Comparison of ENCODE assay signal across 1 fruit fly cellular context in the genomic region with DNA sequence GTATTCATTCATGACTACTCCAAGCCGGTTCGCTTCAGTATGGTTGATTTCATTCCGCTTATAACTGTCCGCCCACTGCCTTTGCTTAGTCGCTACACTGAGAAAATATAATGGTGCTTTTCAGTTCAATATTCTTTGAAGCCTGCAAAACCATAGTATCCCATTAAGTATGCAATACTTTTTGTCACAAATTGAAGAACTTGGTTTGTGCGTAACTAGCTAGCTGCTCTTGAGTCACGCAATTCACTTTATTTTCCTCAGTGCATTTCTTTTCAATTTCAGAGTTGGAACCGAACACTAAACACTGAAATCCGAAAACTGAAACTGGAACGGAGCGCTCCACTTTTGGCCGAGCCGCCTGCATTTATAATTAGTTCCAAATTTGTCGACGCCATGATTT.
TF ChIP-seq lines count a peak whose summit lies in the region.

No protein-coding gene starts in this region.

TF ChIP-seq in whole organism, embryonic, 481 proteins besides CTCF, POLR2A, EP300 and RAD21 (continued from another document and continues in another):
- TF ChIP-seq CG10274 (GFP tag; optimal IDR thresholded peaks at IDR 0.05; lab: Kevin White, UChicago): no peak
- no peak for TF ChIP-seq CG34224 (GFP tag; IDR thresholded peaks at IDR 0.05; lab: Robert Waterston, UW; ENCODE audit: partially characterized antibody)
- no peak for TF ChIP-seq dmrt11E (tag; optimal IDR thresholded peaks at IDR 0.05; lab: Kevin White, UChicago)
- peak; percentile 26 for TF ChIP-seq Mes4 (GFP tag; optimal IDR thresholded peaks at IDR 0.05; lab: Kevin White, UChicago)
- TF ChIP-seq trh (GFP tag; optimal IDR thresholded peaks at IDR 0.05; lab: Kevin White, UChicago): no peak
- TF ChIP-seq CG31224 (GFP tag; IDR thresholded peaks at IDR 0.05; lab: Robert Waterston, UW): peak; percentile 58
- TF ChIP-seq pita (GFP tag; optimal IDR thresholded peaks at IDR 0.05; lab: Kevin White, UChicago): no peak
- no peak for TF ChIP-seq lola (GFP tag; optimal IDR thresholded peaks at IDR 0.05; lab: Kevin White, UChicago)
- TF ChIP-seq CG18011 (GFP tag; optimal IDR thresholded peaks at IDR 0.05; lab: Kevin White, UChicago): no peak
- peak; percentile 31 for TF ChIP-seq HLH54F (GFP tag; optimal IDR thresholded peaks at IDR 0.05; lab: Kevin White, UChicago)
- TF ChIP-seq Hr3 (GFP tag; optimal IDR thresholded peaks at IDR 0.05; lab: Kevin White, UChicago): peak; percentile 34
- TF ChIP-seq fd96Cb (tag; optimal IDR thresholded peaks at IDR 0.05; lab: Kevin White, UChicago): peak; percentile 70
- peak; percentile 12 for TF ChIP-seq CHES-1-like (GFP tag; optimal IDR thresholded peaks at IDR 0.05; lab: Kevin White, UChicago)
- no peak for TF ChIP-seq bbx (GFP tag; IDR thresholded peaks at IDR 0.05; lab: Robert Waterston, UW; ENCODE audit: partially characterized antibody)
- TF ChIP-seq CG11695 (GFP tag; IDR thresholded peaks at IDR 0.05; lab: Robert Waterston, UW): peak; percentile 52; the same call in 1 of the 3 replicates
- peak; percentile 86 for TF ChIP-seq CG9215 (GFP tag; IDR thresholded peaks at IDR 0.05; lab: Robert Waterston, UW)
- peak; percentile 43 for TF ChIP-seq CG33213 (GFP tag; optimal IDR thresholded peaks at IDR 0.05; lab: Kevin White, UChicago)
- TF ChIP-seq CG4617 (GFP tag; optimal IDR thresholded peaks at IDR 0.05; lab: Kevin White, UChicago; ENCODE audit: borderline replicate concordance): no peak
- TF ChIP-seq Xbp1 (GFP tag; optimal IDR thresholded peaks at IDR 0.05; lab: Kevin White, UChicago): peak; percentile 68
- TF ChIP-seq CG6813 (GFP tag; optimal IDR thresholded peaks at IDR 0.05; lab: Kevin White, UChicago): peak; percentile 52
- no peak for TF ChIP-seq CG6854 (GFP tag; optimal IDR thresholded peaks at IDR 0.05; lab: Kevin White, UChicago)
- peak; percentile 47 for TF ChIP-seq zfh2 (GFP tag; optimal IDR thresholded peaks at IDR 0.05; lab: Kevin White, UChicago)
- peak; percentile 20 for TF ChIP-seq CG16863 (GFP tag; optimal IDR thresholded peaks at IDR 0.05; lab: Kevin White, UChicago)
- TF ChIP-seq ase (GFP tag; IDR thresholded peaks at IDR 0.05; lab: Robert Waterston, UW): 0 out of 3 replicates have a peak, but pooled peaks have one; percentile 56
- no peak for TF ChIP-seq CG9437 (GFP tag; optimal IDR thresholded peaks at IDR 0.05; lab: Kevin White, UChicago)
- TF ChIP-seq dysf (GFP tag; IDR thresholded peaks at IDR 0.05; lab: Robert Waterston, UW): peak; percentile 79
- peak; percentile 44 for TF ChIP-seq pnt (GFP tag; optimal IDR thresholded peaks at IDR 0.05; lab: Kevin White, UChicago)
- TF ChIP-seq disco-r (GFP tag; optimal IDR thresholded peaks at IDR 0.05; lab: Kevin White, UChicago): no peak
- TF ChIP-seq tll (GFP tag; optimal IDR thresholded peaks at IDR 0.05; lab: Kevin White, UChicago): no peak
- TF ChIP-seq CG34422 (GFP tag; IDR thresholded peaks at IDR 0.05; lab: Robert Waterston, UW): 0 out of 3 replicates have a peak, but pooled peaks have one; percentile 24
- no peak for TF ChIP-seq vnd (GFP tag; IDR thresholded peaks at IDR 0.05; lab: Robert Waterston, UW; ENCODE audit: partially characterized antibody)
- TF ChIP-seq Ssrp (tag; optimal IDR thresholded peaks at IDR 0.05; lab: Kevin White, UChicago): peak; percentile 27
- no peak for TF ChIP-seq lbe (GFP tag; optimal IDR thresholded peaks at IDR 0.05; lab: Kevin White, UChicago)
- peak; percentile 47 for TF ChIP-seq repo (GFP tag; optimal IDR thresholded peaks at IDR 0.05; lab: Kevin White, UChicago)
- no peak for TF ChIP-seq gcm2 (GFP tag; optimal IDR thresholded peaks at IDR 0.05; lab: Kevin White, UChicago)
- TF ChIP-seq crp (GFP tag; optimal IDR thresholded peaks at IDR 0.05; lab: Kevin White, UChicago): no peak
- no peak; the same call in 2 of the 3 replicates for TF ChIP-seq CG3726 (GFP tag; IDR thresholded peaks at IDR 0.05; lab: Robert Waterston, UW)
- peak in 1 of 2 experiments; percentile 57 for TF ChIP-seq bsh (GFP tag; optimal IDR thresholded peaks at IDR 0.05; lab: Kevin White, UChicago)
- TF ChIP-seq ATbp (GFP tag; optimal IDR thresholded peaks at IDR 0.05; lab: Kevin White, UChicago): peak; percentile 53
- peak; percentile 55 to 57 for TF ChIP-seq dpn (GFP tag; optimal IDR thresholded peaks at IDR 0.05; lab: Kevin White, UChicago)
- TF ChIP-seq NK7.1 (GFP tag; optimal IDR thresholded peaks at IDR 0.05; lab: Kevin White, UChicago): peak; percentile 52
- TF ChIP-seq grau (tag; optimal IDR thresholded peaks at IDR 0.05; lab: Kevin White, UChicago): peak; percentile 68
- TF ChIP-seq CG4360 (GFP tag; IDR thresholded peaks at IDR 0.05; lab: Robert Waterston, UW): no peak
- no peak for TF ChIP-seq CG13287 (GFP tag; IDR thresholded peaks at IDR 0.05; lab: Robert Waterston, UW; ENCODE audit: partially characterized antibody)
- peak; percentile 26; the same call in 1 of the 2 replicates for TF ChIP-seq danr (GFP tag; IDR thresholded peaks at IDR 0.05; lab: Robert Waterston, UW)
- TF ChIP-seq cg (GFP tag; optimal IDR thresholded peaks at IDR 0.05; lab: Kevin White, UChicago): no peak
- TF ChIP-seq HmgD (GFP tag; optimal IDR thresholded peaks at IDR 0.05; lab: Kevin White, UChicago): no peak
- peak; percentile 29 for TF ChIP-seq D19A (tag; optimal IDR thresholded peaks at IDR 0.05; lab: Kevin White, UChicago)
- TF ChIP-seq CG13775 (GFP tag; optimal IDR thresholded peaks at IDR 0.05; lab: Kevin White, UChicago): no peak
- no peak for TF ChIP-seq BEAF-32 (GFP tag; optimal IDR thresholded peaks at IDR 0.05; lab: Kevin White, UChicago)
- peak; percentile 22 for TF ChIP-seq cwo (GFP tag; optimal IDR thresholded peaks at IDR 0.05; lab: Kevin White, UChicago)
- TF ChIP-seq CG2875 (GFP tag; optimal IDR thresholded peaks at IDR 0.05; lab: Kevin White, UChicago): peak; percentile 2
- no peak for TF ChIP-seq dan (GFP tag; IDR thresholded peaks at IDR 0.05; lab: Robert Waterston, UW)
- peak; percentile 23 for TF ChIP-seq CG8388 (GFP tag; optimal IDR thresholded peaks at IDR 0.05; lab: Kevin White, UChicago)
- TF ChIP-seq jigr1 (GFP tag; IDR thresholded peaks at IDR 0.05; lab: Robert Waterston, UW): no peak
- TF ChIP-seq z (GFP tag; IDR thresholded peaks at IDR 0.05; lab: Robert Waterston, UW): no peak
- TF ChIP-seq CG10959 (GFP tag; IDR thresholded peaks at IDR 0.05; lab: Robert Waterston, UW): no peak
- no peak for TF ChIP-seq ERR (GFP tag; optimal IDR thresholded peaks at IDR 0.05; lab: Kevin White, UChicago)
- peak; percentile 42 for TF ChIP-seq Sox100B (GFP tag; optimal IDR thresholded peaks at IDR 0.05; lab: Kevin White, UChicago)
- no peak for TF ChIP-seq CG2129 (GFP tag; IDR thresholded peaks at IDR 0.05; lab: Robert Waterston, UW; ENCODE audit: partially characterized antibody)
- peak; percentile 61 for TF ChIP-seq Fer1 (GFP tag; optimal IDR thresholded peaks at IDR 0.05; lab: Kevin White, UChicago)
- TF ChIP-seq CG1529 (GFP tag; optimal IDR thresholded peaks at IDR 0.05; lab: Kevin White, UChicago): peak; percentile 23
- peak; percentile 34 for TF ChIP-seq maf-S (GFP tag; optimal IDR thresholded peaks at IDR 0.05; lab: Kevin White, UChicago)
- TF ChIP-seq CG1647 (GFP tag; optimal IDR thresholded peaks at IDR 0.05; lab: Kevin White, UChicago): peak; percentile 29
- peak; percentile 32 for TF ChIP-seq Atf-2 (GFP tag; optimal IDR thresholded peaks at IDR 0.05; lab: Kevin White, UChicago)
- TF ChIP-seq CG4424 (GFP tag; optimal IDR thresholded peaks at IDR 0.05; lab: Kevin White, UChicago): peak; percentile 52
- no peak for TF ChIP-seq CG17186 (GFP tag; optimal IDR thresholded peaks at IDR 0.05; lab: Kevin White, UChicago)
- no peak for TF ChIP-seq Bdp1 (GFP tag; optimal IDR thresholded peaks at IDR 0.05; lab: Kevin White, UChicago)
- no peak for TF ChIP-seq sqz (GFP tag; optimal IDR thresholded peaks at IDR 0.05; lab: Kevin White, UChicago)
- peak; percentile 66 for TF ChIP-seq CoRest (tag; optimal IDR thresholded peaks at IDR 0.05; lab: Kevin White, UChicago)
- TF ChIP-seq CG2202 (tag; optimal IDR thresholded peaks at IDR 0.05; lab: Kevin White, UChicago): no peak
- TF ChIP-seq CG33557 (GFP tag; optimal IDR thresholded peaks at IDR 0.05; lab: Kevin White, UChicago): no peak
- no peak for TF ChIP-seq Dip2 (GFP tag; IDR thresholded peaks at IDR 0.05; lab: Robert Waterston, UW)
- peak; percentile 25 for TF ChIP-seq Nf-YC (tag; optimal IDR thresholded peaks at IDR 0.05; lab: Kevin White, UChicago)
- peak; percentile 49 for TF ChIP-seq slp2 (GFP tag; optimal IDR thresholded peaks at IDR 0.05; lab: Kevin White, UChicago)
- 0 out of 3 replicates have a peak, but pooled peaks have one; percentile 35 for TF ChIP-seq H15 (GFP tag; IDR thresholded peaks at IDR 0.05; lab: Robert Waterston, UW)
- TF ChIP-seq CG10366 (GFP tag; IDR thresholded peaks at IDR 0.05; lab: Robert Waterston, UW): peak; percentile 55
- TF ChIP-seq NC2β (GFP tag; optimal IDR thresholded peaks at IDR 0.05; lab: Kevin White, UChicago): peak; percentile 10
- peak; percentile 30 for TF ChIP-seq schlank (tag; optimal IDR thresholded peaks at IDR 0.05; lab: Kevin White, UChicago)
- TF ChIP-seq Chrac-16 (GFP tag; optimal IDR thresholded peaks at IDR 0.05; lab: Kevin White, UChicago): peak; percentile 21
- peak; percentile 77 for TF ChIP-seq slbo (GFP tag; IDR thresholded peaks at IDR 0.05; lab: Robert Waterston, UW)
- TF ChIP-seq CG43689 (GFP tag; IDR thresholded peaks at IDR 0.05; lab: Robert Waterston, UW): no peak
- no peak for TF ChIP-seq CG8478 (optimal IDR thresholded peaks at IDR 0.05; lab: Kevin White, UChicago)
- peak; percentile 7 for TF ChIP-seq CG12744 (GFP tag; optimal IDR thresholded peaks at IDR 0.05; lab: Kevin White, UChicago)
- peak; percentile 59; the same call in 2 of the 3 replicates for TF ChIP-seq tgo (GFP tag; IDR thresholded peaks at IDR 0.05; lab: Robert Waterston, UW)
- peak; percentile 45; the same call in 1 of the 2 replicates for TF ChIP-seq ttk (GFP tag; IDR thresholded peaks at IDR 0.05; lab: Robert Waterston, UW)
- no peak for TF ChIP-seq p53 (GFP tag; optimal IDR thresholded peaks at IDR 0.05; lab: Kevin White, UChicago)
- TF ChIP-seq Myb (GFP tag; optimal IDR thresholded peaks at IDR 0.05; lab: Kevin White, UChicago): peak; percentile 36
- TF ChIP-seq CG3281 (GFP tag; optimal IDR thresholded peaks at IDR 0.05; lab: Kevin White, UChicago): peak; percentile 8
- 0 out of 2 replicates have a peak, but pooled peaks have one; percentile 21 for TF ChIP-seq seq (GFP tag; IDR thresholded peaks at IDR 0.05; lab: Robert Waterston, UW)
- peak; percentile 37 for TF ChIP-seq CG1233 (GFP tag; optimal IDR thresholded peaks at IDR 0.05; lab: Kevin White, UChicago)
- TF ChIP-seq fu2 (GFP tag; optimal IDR thresholded peaks at IDR 0.05; lab: Kevin White, UChicago): peak; percentile 31
- TF ChIP-seq Hr39 (optimal IDR thresholded peaks at IDR 0.05; lab: Kevin White, UChicago): no peak
- peak; percentile 65 for TF ChIP-seq zfh1 (GFP tag; IDR thresholded peaks at IDR 0.05; lab: Robert Waterston, UW)
- TF ChIP-seq CG10209 (GFP tag; optimal IDR thresholded peaks at IDR 0.05; lab: Kevin White, UChicago): peak; percentile 38
- peak; percentile 59 for TF ChIP-seq lab (GFP tag; optimal IDR thresholded peaks at IDR 0.05; lab: Kevin White, UChicago)
- peak; percentile 23 for TF ChIP-seq Dad (GFP tag; optimal IDR thresholded peaks at IDR 0.05; lab: Kevin White, UChicago)
- TF ChIP-seq Pdp1 (GFP tag; optimal IDR thresholded peaks at IDR 0.05; lab: Kevin White, UChicago): peak; percentile 41 to 61
- TF ChIP-seq Tbp (GFP tag; optimal IDR thresholded peaks at IDR 0.05; lab: Kevin White, UChicago): no peak
- no peak for TF ChIP-seq bowl (GFP tag; IDR thresholded peaks at IDR 0.05; lab: Robert Waterston, UW)
- peak; percentile 74; the same call in 2 of the 3 replicates for TF ChIP-seq ci (GFP tag; IDR thresholded peaks at IDR 0.05; lab: Robert Waterston, UW)
- no peak for TF ChIP-seq pfk (GFP tag; optimal IDR thresholded peaks at IDR 0.05; lab: Kevin White, UChicago)
- peak; percentile 36; the same call in 1 of the 2 replicates for TF ChIP-seq CG32772 (GFP tag; IDR thresholded peaks at IDR 0.05; lab: Robert Waterston, UW)
- TF ChIP-seq CG12942 (GFP tag; optimal IDR thresholded peaks at IDR 0.05; lab: Kevin White, UChicago): peak; percentile 42
- TF ChIP-seq HHEX (GFP tag; optimal IDR thresholded peaks at IDR 0.05; lab: Kevin White, UChicago): peak; percentile 12
- TF ChIP-seq aop (GFP tag; IDR thresholded peaks at IDR 0.05; lab: Robert Waterston, UW): no peak
- TF ChIP-seq Gug (GFP tag; IDR thresholded peaks at IDR 0.05; lab: Robert Waterston, UW): peak; percentile 56; the same call in 3 of the 4 replicates
- TF ChIP-seq croc (GFP tag; conservative IDR thresholded peaks at IDR 0.05; lab: Robert Waterston, UW): 0 out of 3 replicates have a peak, but pooled peaks have one; percentile 14
- TF ChIP-seq corto (GFP tag; optimal IDR thresholded peaks at IDR 0.05; lab: Kevin White, UChicago): no peak
- TF ChIP-seq al (GFP tag; IDR thresholded peaks at IDR 0.05; lab: Robert Waterston, UW): no peak
- TF ChIP-seq kni (GFP tag; optimal IDR thresholded peaks at IDR 0.05; lab: Kevin White, UChicago): no peak
- peak; percentile 29 for TF ChIP-seq Side (GFP tag; optimal IDR thresholded peaks at IDR 0.05; lab: Kevin White, UChicago)
- no peak for TF ChIP-seq CG31388 (GFP tag; optimal IDR thresholded peaks at IDR 0.05; lab: Kevin White, UChicago)
- TF ChIP-seq CG13894 (tag; optimal IDR thresholded peaks at IDR 0.05; lab: Kevin White, UChicago): no peak
- TF ChIP-seq Bteb2 (GFP tag; optimal IDR thresholded peaks at IDR 0.05; lab: Kevin White, UChicago): no peak
- no peak for TF ChIP-seq Lpt (GFP tag; optimal IDR thresholded peaks at IDR 0.05; lab: Kevin White, UChicago)
- TF ChIP-seq ap (GFP tag; IDR thresholded peaks at IDR 0.05; lab: Robert Waterston, UW): peak; percentile 44; the same call in 1 of the 2 replicates
- no peak for TF ChIP-seq knrl (GFP tag; IDR thresholded peaks at IDR 0.05; lab: Robert Waterston, UW; ENCODE audit: partially characterized antibody)
- TF ChIP-seq sens-2 (GFP tag; IDR thresholded peaks at IDR 0.05; lab: Robert Waterston, UW): 0 out of 2 replicates have a peak, but pooled peaks have one; percentile 26
- TF ChIP-seq E2f2 (GFP tag; IDR thresholded peaks at IDR 0.05; lab: Robert Waterston, UW): no peak; the same call in 1 of the 2 replicates
- peak; percentile 38 for TF ChIP-seq CG10979 (tag; optimal IDR thresholded peaks at IDR 0.05; lab: Kevin White, UChicago)
- no peak for TF ChIP-seq CG9797 (GFP tag; optimal IDR thresholded peaks at IDR 0.05; lab: Kevin White, UChicago)
- no peak for TF ChIP-seq B-H2 (GFP tag; optimal IDR thresholded peaks at IDR 0.05; lab: Kevin White, UChicago)
- TF ChIP-seq dati (GFP tag; IDR thresholded peaks at IDR 0.05; lab: Robert Waterston, UW): no peak
- no peak for TF ChIP-seq CG8765 (GFP tag; IDR thresholded peaks at IDR 0.05; lab: Robert Waterston, UW)
- no peak for TF ChIP-seq CG9876 (GFP tag; optimal IDR thresholded peaks at IDR 0.05; lab: Kevin White, UChicago)
